Worm (Caenorhabditis elegans) whole organism, young adult: ENCODE results near the gene H21P03.10.

Experiments used
- B0261.1 ChIP-seq: sonication (generic microtip); optimal IDR thresholded peaks from 2 replicates; lab custom pipeline; 2016; ENCODE audit warnings: mild to moderate bottlenecking, missing genetic modification characterization, moderate library complexity, missing compliant biosample characterization
- C06A6.2 ChIP-seq: fragments of 200-800 bp; sonication (Bioruptor generic); conservative IDR thresholded peaks from 2 replicates; pipeline ENCODE4 v1.3.6; 2022; ENCODE audit warnings: missing genetic modification characterization, missing compliant biosample characterization
- D2030.7 ChIP-seq: fragments of 200-800 bp; sonication (Bioruptor generic); IDR thresholded peaks from 2 replicates; pipeline ENCODE4 v1.3.6; 2022; ENCODE audit warnings: missing genetic modification reagents, missing genetic modification characterization, missing compliant biosample characterization
- F22D6.2 ChIP-seq: sonication (generic microtip); optimal IDR thresholded peaks from 2 replicates; lab custom pipeline; 2016; ENCODE audit warnings: mild to moderate bottlenecking, missing genetic modification characterization, missing compliant biosample characterization
- F33H1.4 ChIP-seq: fragments of 200-800 bp; sonication (Bioruptor generic); IDR thresholded peaks from 2 replicates; pipeline ENCODE4 v1.3.6; 2022; ENCODE audit warnings: missing genetic modification reagents, missing genetic modification characterization, missing compliant biosample characterization
- F37B4.10 ChIP-seq: fragments of 200-800 bp; sonication (Bioruptor generic); IDR thresholded peaks from 2 replicates; pipeline ENCODE4 v1.3.6; 2022; ENCODE audit warnings: missing genetic modification characterization, missing compliant biosample characterization
- F49E8.2 ChIP-seq: sonication (generic microtip); optimal IDR thresholded peaks from 3 replicates; lab custom pipeline; 2017; ENCODE audit warnings: missing genetic modification characterization, mild to moderate bottlenecking, missing compliant biosample characterization, antibody characterized with exemption, moderate library complexity; ENCODE audit not compliant: insufficient read depth
- F52B5.7 ChIP-seq: sonication (generic microtip); optimal IDR thresholded peaks from 2 replicates; lab custom pipeline; 2016; ENCODE audit warnings: mild to moderate bottlenecking, missing genetic modification characterization, missing compliant biosample characterization
- F57C9.4 ChIP-seq: sonication (generic microtip); optimal IDR thresholded peaks from 2 replicates; lab custom pipeline; 2017; ENCODE audit warnings: mild to moderate bottlenecking, missing genetic modification characterization, missing compliant biosample characterization
- T07F8.4 ChIP-seq: sonication (generic microtip); optimal IDR thresholded peaks from 2 replicates; lab custom pipeline; 2016; ENCODE audit warnings: mild to moderate bottlenecking, missing genetic modification characterization, moderate library complexity, missing compliant biosample characterization
- T26A5.8 ChIP-seq: sonication (generic microtip); optimal IDR thresholded peaks from 2 replicates; lab custom pipeline; 2016; ENCODE audit warnings: missing genetic modification characterization, missing compliant biosample characterization
- Y79H2A.3 ChIP-seq: fragments of 200-800 bp; sonication (Bioruptor generic); conservative IDR thresholded peaks from 2 replicates; pipeline ENCODE4 v1.3.6; 2022; ENCODE audit warnings: missing genetic modification reagents, missing genetic modification characterization, missing compliant biosample characterization
- Y95B8A.8 ChIP-seq: fragments of 200-800 bp; sonication (Bioruptor generic); IDR thresholded peaks from 2 replicates; pipeline ENCODE4 v1.3.6; 2022; ENCODE audit warnings: missing genetic modification reagents, missing genetic modification characterization, missing compliant biosample characterization
- ZK185.1 ChIP-seq: sonication (generic microtip); optimal IDR thresholded peaks from 2 replicates; lab custom pipeline; 2016; ENCODE audit warnings: mild to moderate bottlenecking, missing genetic modification characterization, missing compliant biosample characterization; ENCODE audit not compliant: poor library complexity, severe bottlenecking
- ama-1 ChIP-seq, 3 experiments: fragments of 150-350 bp in 1 of 3; sonication (generic microtip) in 2 of 3; optimal IDR thresholded peaks; 2 replicates each; lab custom pipeline; 2014 to 2018; ENCODE audit warnings: missing biosample characterization in 2 of 3, missing genetic modification characterization in 2 of 3, missing genetic modification reagents in 2 of 3
- athp-1 ChIP-seq: sonication (generic microtip); optimal IDR thresholded peaks from 2 replicates; lab custom pipeline; 2017; ENCODE audit warnings: mild to moderate bottlenecking, missing genetic modification characterization, missing compliant biosample characterization
- attf-5 ChIP-seq: fragments of 200-800 bp; sonication (Bioruptor generic); optimal IDR thresholded peaks from 2 replicates; lab custom pipeline; 2018; ENCODE audit warnings: mild to moderate bottlenecking, missing genetic modification characterization, missing compliant biosample characterization
- bed-2 ChIP-seq: fragments of 200-800 bp; sonication (Bioruptor generic); IDR thresholded peaks from 2 replicates; pipeline ENCODE4 v1.3.6; 2022; ENCODE audit warnings: missing genetic modification reagents, missing genetic modification characterization, missing compliant biosample characterization
- cebp-2 ChIP-seq: fragments of 200-800 bp; sonication (Bioruptor generic); IDR thresholded peaks from 2 replicates; pipeline ENCODE4 v1.3.6; 2022; ENCODE audit warnings: missing genetic modification characterization, missing compliant biosample characterization
- ceh-100 ChIP-seq: fragments of 200-800 bp; sonication (Bioruptor generic); IDR thresholded peaks from 2 replicates; pipeline ENCODE4 v1.3.6; 2022; ENCODE audit warnings: missing genetic modification reagents, missing genetic modification characterization, missing compliant biosample characterization
- ceh-40 ChIP-seq: fragments of 200-800 bp; sonication (Bioruptor generic); IDR thresholded peaks from 2 replicates; pipeline ENCODE4 v1.3.6; 2022; ENCODE audit warnings: missing genetic modification characterization, missing compliant biosample characterization
- ceh-58 ChIP-seq: fragments of 200-800 bp; sonication (Bioruptor generic); IDR thresholded peaks from 2 replicates; pipeline ENCODE4 v1.3.6; 2022; ENCODE audit warnings: missing genetic modification characterization, missing compliant biosample characterization
- dpff-1 ChIP-seq: sonication (generic microtip); optimal IDR thresholded peaks from 2 replicates; lab custom pipeline; 2017; ENCODE audit warnings: mild to moderate bottlenecking, missing genetic modification characterization, missing compliant biosample characterization
- dpl-1 ChIP-seq: fragments of 150-350 bp; optimal IDR thresholded peaks from 2 replicates; lab custom pipeline; 2014; ENCODE audit warnings: missing biosample characterization, missing genetic modification reagents, missing genetic modification characterization
- egrh-3 ChIP-seq: fragments of 200-800 bp; sonication (Bioruptor generic); IDR thresholded peaks from 2 replicates; pipeline ENCODE4 v1.3.6; 2022; ENCODE audit warnings: missing genetic modification reagents, missing genetic modification characterization, missing compliant biosample characterization
- ekl-4 ChIP-seq: fragments of 200-800 bp; sonication (Bioruptor generic); IDR thresholded peaks from 2 replicates; pipeline ENCODE4 v1.3.6; 2022; ENCODE audit warnings: missing genetic modification reagents, missing genetic modification characterization, missing compliant biosample characterization
- fkh-3 ChIP-seq: sonication (generic microtip); optimal IDR thresholded peaks from 2 replicates; lab custom pipeline; 2016; ENCODE audit warnings: mild to moderate bottlenecking, missing genetic modification characterization, missing compliant biosample characterization
- gei-17 ChIP-seq: fragments of 200-800 bp; sonication (Bioruptor generic); optimal IDR thresholded peaks from 2 replicates; lab custom pipeline; 2018; ENCODE audit warnings: mild to moderate bottlenecking, missing genetic modification characterization, missing compliant biosample characterization
- hmg-1.2 ChIP-seq: fragments of 200-800 bp; sonication (Bioruptor generic); IDR thresholded peaks from 2 replicates; pipeline ENCODE4 v1.3.6; 2022; ENCODE audit warnings: missing genetic modification reagents, missing genetic modification characterization, missing compliant biosample characterization
- hmg-20 ChIP-seq: fragments of 200-800 bp; sonication (Bioruptor generic); IDR thresholded peaks from 2 replicates; pipeline ENCODE4 v1.3.6; 2022; ENCODE audit warnings: missing genetic modification reagents, missing genetic modification characterization, missing compliant biosample characterization
- lag-1 ChIP-seq: fragments of 200-800 bp; sonication (Bioruptor generic); IDR thresholded peaks from 2 replicates; pipeline ENCODE4 v1.3.6; 2022; ENCODE audit warnings: missing genetic modification reagents, missing genetic modification characterization, missing compliant biosample characterization
- let-607 ChIP-seq, 2 experiments: fragments of 200-800 bp in 1 of 2; sonication (Bioruptor generic) in 1 of 2; sonication (generic microtip) in 1 of 2; optimal IDR thresholded peaks; 2 replicates each; lab custom pipeline; 2016 to 2018; ENCODE audit warnings: mild to moderate bottlenecking in 2 of 2, missing compliant biosample characterization in 2 of 2, missing genetic modification characterization in 2 of 2, moderate library complexity in 2 of 2, missing genotype in 1 of 2
- lin-26 ChIP-seq: fragments of 200-800 bp; sonication (Bioruptor generic); IDR thresholded peaks from 2 replicates; pipeline ENCODE4 v1.3.6; 2022; ENCODE audit warnings: missing genetic modification reagents, missing genetic modification characterization, missing compliant biosample characterization
- lin-35 ChIP-seq, 3 experiments: fragments of 150-350 bp in 2 of 3; sonication (generic microtip) in 1 of 3; optimal IDR thresholded peaks; 2 replicates each; lab custom pipeline; 2014 to 2018; ENCODE audit warnings: missing biosample characterization in 3 of 3, missing genetic modification characterization in 3 of 3, missing genetic modification reagents in 3 of 3
- lin-54 ChIP-seq: fragments of 200-800 bp; sonication (Bioruptor generic); optimal IDR thresholded peaks from 2 replicates; lab custom pipeline; 2018; ENCODE audit warnings: mild to moderate bottlenecking, missing genetic modification characterization, missing compliant biosample characterization
- lsy-27 ChIP-seq: sonication (generic microtip); optimal IDR thresholded peaks from 2 replicates; lab custom pipeline; 2017; ENCODE audit warnings: missing genetic modification characterization, mild to moderate bottlenecking, missing compliant biosample characterization, antibody characterized with exemption, missing genotype, borderline replicate concordance; ENCODE audit not compliant: insufficient read depth
- madf-6 ChIP-seq: fragments of 200-800 bp; sonication (Bioruptor generic); IDR thresholded peaks from 2 replicates; pipeline ENCODE4 v1.3.6; 2022; ENCODE audit warnings: missing genetic modification reagents, missing genetic modification characterization, missing compliant biosample characterization
- madf-8 ChIP-seq: fragments of 200-800 bp; sonication (Bioruptor generic); conservative IDR thresholded peaks from 2 replicates; pipeline ENCODE4 v1.3.6; 2022; ENCODE audit warnings: missing genetic modification reagents, missing genetic modification characterization, missing compliant biosample characterization
- mel-28 ChIP-seq: sonication (generic microtip); optimal IDR thresholded peaks from 2 replicates; lab custom pipeline; 2016; ENCODE audit warnings: borderline replicate concordance, mild to moderate bottlenecking, missing genetic modification characterization, missing compliant biosample characterization
- nfya-2 ChIP-seq: fragments of 200-800 bp; sonication (Bioruptor generic); IDR thresholded peaks from 2 replicates; pipeline ENCODE4 v1.3.6; 2022; ENCODE audit warnings: missing genetic modification reagents, missing genetic modification characterization, missing compliant biosample characterization
- pbrm-1 ChIP-seq: fragments of 200-800 bp; sonication (Bioruptor generic); IDR thresholded peaks from 2 replicates; pipeline ENCODE4 v1.3.6; 2022; ENCODE audit warnings: missing genetic modification reagents, missing genetic modification characterization, missing compliant biosample characterization
- snpc-3.4 ChIP-seq: sonication (generic microtip); optimal IDR thresholded peaks from 2 replicates; lab custom pipeline; 2017; ENCODE audit warnings: missing genetic modification characterization, mild to moderate bottlenecking, missing compliant biosample characterization, antibody characterized with exemption, moderate library complexity, missing genotype, missing genetic modification reagents
- somi-1 ChIP-seq: fragments of 200-800 bp; sonication (Bioruptor generic); optimal IDR thresholded peaks from 2 replicates; lab custom pipeline; 2018; ENCODE audit warnings: mild to moderate bottlenecking, missing genetic modification characterization, missing compliant biosample characterization
- tbx-9 ChIP-seq: sonication (generic microtip); optimal IDR thresholded peaks from 2 replicates; lab custom pipeline; 2016; ENCODE audit warnings: borderline replicate concordance, missing genetic modification characterization, inconsistent platforms, missing compliant biosample characterization
- ztf-22 ChIP-seq: fragments of 200-800 bp; sonication (Bioruptor generic); optimal IDR thresholded peaks from 2 replicates; lab custom pipeline; 2018; ENCODE audit warnings: mild to moderate bottlenecking, missing genetic modification characterization, moderate library complexity, missing compliant biosample characterization
- ztf-25 ChIP-seq: fragments of 200-800 bp; sonication (Bioruptor generic); IDR thresholded peaks from 2 replicates; pipeline ENCODE4 v1.3.6; 2022; ENCODE audit warnings: missing genetic modification reagents, missing genetic modification characterization, missing compliant biosample characterization
- ztf-3 ChIP-seq: fragments of 200-800 bp; sonication (Bioruptor generic); optimal IDR thresholded peaks from 2 replicates; lab custom pipeline; 2018; ENCODE audit warnings: mild to moderate bottlenecking, missing genetic modification characterization, missing compliant biosample characterization
- ztf-6 ChIP-seq: fragments of 200-800 bp; sonication (Bioruptor generic); IDR thresholded peaks from 2 replicates; pipeline ENCODE4 v1.3.6; 2022; ENCODE audit warnings: missing genetic modification reagents, missing genetic modification characterization, missing compliant biosample characterization

Gene H21P03.10

DNA sequence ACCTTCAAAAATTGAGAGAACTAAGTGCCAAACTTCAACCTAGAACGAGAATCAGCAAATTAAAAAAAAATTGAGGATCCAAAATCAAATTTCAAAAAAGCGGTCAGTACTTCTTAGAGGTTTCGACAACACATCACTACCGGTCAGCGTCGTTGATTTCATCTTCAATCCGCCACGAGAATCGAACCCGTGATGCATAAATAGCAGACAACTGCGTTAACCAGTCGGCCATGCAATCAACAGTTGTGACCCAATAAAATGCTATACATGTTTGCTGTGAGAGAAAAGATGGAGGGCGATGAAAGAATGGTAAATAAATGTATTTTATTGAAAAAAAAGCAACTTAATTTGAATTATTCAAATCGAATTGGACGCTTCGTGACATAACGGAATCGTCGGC, 49.2 kb downstream of the H21P03.10 start (continued):
- TF ChIP-seq somi-1 (GFP tag; lab: Kevin White, UChicago) (peak; percentile 37), dpff-1 (no peak), ceh-100 (GFP tag; lab: Robert Waterston, UW) (peak; percentile 44; the same call in 1 of the 2 replicates), madf-8 (GFP tag; lab: Robert Waterston, UW) (no peak), dpl-1 (GFP tag; lab: Kevin White, UChicago) (peak; percentile 21), egrh-3 (GFP tag; lab: Robert Waterston, UW) (no peak; the same call in 1 of the 2 replicates), lsy-27 (tag; lab: Kevin White, UChicago) (no peak), lin-54 (peak; percentile 70), lin-26 (GFP tag; lab: Robert Waterston, UW) (peak; percentile 85), ekl-4 (GFP tag; lab: Robert Waterston, UW) (peak; percentile 64; the same call in 1 of the 2 replicates), hmg-20 (GFP tag; lab: Robert Waterston, UW) (no peak), ZK185.1 (peak; percentile 86), ama-1 (optimal IDR thresholded peaks at IDR 0.05; lab: Kevin White, UChicago) (no peak), ama-1 (GFP tag; optimal IDR thresholded peaks at IDR 0.05; lab: Kevin White, UChicago) (peak; percentile 82 to 88), F57C9.4 (tag; lab: Kevin White, UChicago) (no peak), F37B4.10 (GFP tag; lab: Robert Waterston, UW) (0 out of 2 replicates have a peak, but pooled peaks have one; percentile 60), madf-6 (GFP tag; lab: Robert Waterston, UW) (no peak), mel-28 (tag; lab: Kevin White, UChicago) (no peak), fkh-3 (tag; lab: Kevin White, UChicago) (no peak), lin-35 (GFP tag; optimal IDR thresholded peaks at IDR 0.05; lab: Kevin White, UChicago) (peak in 1 of 3 experiments; percentile 8), Y95B8A.8 (GFP tag; lab: Robert Waterston, UW) (no peak), F22D6.2 (peak; percentile 46), bed-2 (GFP tag; lab: Robert Waterston, UW) (no peak), let-607 (tag; optimal IDR thresholded peaks at IDR 0.05; lab: Kevin White, UChicago) (peak; percentile 62 to 68), athp-1 (tag; lab: Kevin White, UChicago) (no peak), lag-1 (GFP tag; lab: Robert Waterston, UW) (no peak), ztf-22 (GFP tag; lab: Kevin White, UChicago) (no peak), nfya-2 (GFP tag; lab: Robert Waterston, UW) (no peak), ztf-6 (GFP tag; lab: Robert Waterston, UW) (no peak), snpc-3.4 (tag; lab: Kevin White, UChicago) (peak; percentile 88), Y79H2A.3 (GFP tag; lab: Robert Waterston, UW) (no peak), pbrm-1 (GFP tag; lab: Robert Waterston, UW) (no peak), cebp-2 (0 out of 2 replicates have a peak, but pooled peaks have one; percentile 71), hmg-1.2 (GFP tag; lab: Robert Waterston, UW) (peak; percentile 70), F49E8.2 (tag; lab: Kevin White, UChicago) (peak; percentile 74), tbx-9 (tag; lab: Kevin White, UChicago) (no peak), C06A6.2 (GFP tag; lab: Robert Waterston, UW) (no peak), ztf-3 (GFP tag; lab: Kevin White, UChicago) (no peak), T26A5.8 (tag; lab: Kevin White, UChicago) (no peak), attf-5 (GFP tag; lab: Kevin White, UChicago) (no peak), B0261.1 (peak; percentile 87), T07F8.4 (tag; lab: Kevin White, UChicago) (peak; percentile 82), D2030.7 (GFP tag; lab: Robert Waterston, UW) (peak; percentile 72), F52B5.7 (tag; lab: Kevin White, UChicago) (no peak), ztf-25 (GFP tag; lab: Robert Waterston, UW) (peak; percentile 62; the same call in 1 of the 2 replicates), ceh-58 (no peak), F33H1.4 (GFP tag; lab: Robert Waterston, UW) (peak; percentile 58), gei-17 (GFP tag; lab: Kevin White, UChicago) (no peak), ceh-40 (GFP tag; lab: Robert Waterston, UW) (no peak; the same call in 1 of the 2 replicates)
